Fruit fly (Drosophila melanogaster) whole organism, prepupa: ENCODE results near the gene unc-119.

Source experiments
- Blimp-1 ChIP-seq: fragments of 200-800 bp; sonication (Bioruptor generic); optimal IDR thresholded peaks from 3 replicates; lab custom pipeline; 2017; ENCODE audit warnings: missing biosample characterization, missing genetic modification characterization, mild to moderate bottlenecking, moderate library complexity, missing genetic modification reagents
- CG10631 ChIP-seq: fragments of 200-800 bp; sonication (Bioruptor generic); optimal IDR thresholded peaks from 2 replicates; lab custom pipeline; 2016; ENCODE audit warnings: missing biosample characterization, missing genetic modification characterization
- CG11294 ChIP-seq: fragments of 200-800 bp; sonication (Bioruptor generic); IDR thresholded peaks from 2 replicates; pipeline ENCODE4 v1.3.6; 2022; ENCODE audit warnings: missing biosample characterization, missing genetic modification characterization
- CG11762 ChIP-seq: fragments of 200-800 bp; sonication (Bioruptor generic); optimal IDR thresholded peaks from 3 replicates; lab custom pipeline; 2016; ENCODE audit warnings: missing biosample characterization, missing genetic modification characterization; ENCODE audit not compliant: insufficient read depth
- CG11902 ChIP-seq: fragments of 200-800 bp; sonication (Bioruptor generic); optimal IDR thresholded peaks from 3 replicates; lab custom pipeline; 2016; ENCODE audit warnings: missing biosample characterization, missing genetic modification characterization
- CG15336 ChIP-seq: fragments of 200-800 bp; sonication (Bioruptor generic); IDR thresholded peaks from 2 replicates; pipeline ENCODE4 v1.3.6; 2022; ENCODE audit warnings: missing biosample characterization, missing genetic modification characterization
- CG1621 ChIP-seq: fragments of 200-800 bp; sonication (Bioruptor generic); optimal IDR thresholded peaks from 3 replicates; lab custom pipeline; 2018; ENCODE audit warnings: missing biosample characterization, mild to moderate bottlenecking, missing genetic modification characterization
- CG16779 ChIP-seq: fragments of 200-800 bp; sonication (Bioruptor generic); optimal IDR thresholded peaks from 3 replicates; lab custom pipeline; 2017; ENCODE audit warnings: missing biosample characterization, mild to moderate bottlenecking, missing genetic modification characterization
- CG3032 ChIP-seq: fragments of 200-800 bp; optimal IDR thresholded peaks from 2 replicates; lab custom pipeline; 2019; ENCODE audit warnings: missing biosample characterization, mild to moderate bottlenecking, missing genetic modification characterization, moderate library complexity
- CG31627 ChIP-seq: fragments of 200-800 bp; sonication (Bioruptor generic); optimal IDR thresholded peaks from 3 replicates; lab custom pipeline; 2016; ENCODE audit warnings: missing biosample characterization, missing genetic modification characterization
- CG32006 ChIP-seq: fragments of 200-800 bp; sonication (Bioruptor generic); optimal IDR thresholded peaks from 3 replicates; lab custom pipeline; 2017; ENCODE audit warnings: missing biosample characterization, mild to moderate bottlenecking, missing genetic modification characterization
- CG34406 ChIP-seq: fragments of 200-800 bp; sonication (Bioruptor generic); optimal IDR thresholded peaks from 3 replicates; lab custom pipeline; 2016; ENCODE audit warnings: missing biosample characterization, missing genetic modification characterization
- CG3919 ChIP-seq: fragments of 200-800 bp; sonication (Bioruptor generic); optimal IDR thresholded peaks from 3 replicates; lab custom pipeline; 2016; ENCODE audit warnings: missing biosample characterization, missing genetic modification characterization
- CG4318 ChIP-seq: fragments of 200-800 bp; sonication (Bioruptor generic); optimal IDR thresholded peaks from 3 replicates; lab custom pipeline; 2017; ENCODE audit warnings: missing biosample characterization, mild to moderate bottlenecking, missing genetic modification characterization
- CG6276 ChIP-seq: fragments of 200-800 bp; sonication (Bioruptor generic); optimal IDR thresholded peaks from 2 replicates; lab custom pipeline; 2017; ENCODE audit warnings: missing biosample characterization, mild to moderate bottlenecking, missing genetic modification characterization
- CG6792 ChIP-seq: fragments of 200-800 bp; sonication (Bioruptor generic); optimal IDR thresholded peaks from 3 replicates; lab custom pipeline; 2016; ENCODE audit warnings: missing biosample characterization, missing genetic modification characterization
- CG6808 ChIP-seq: fragments of 200-800 bp; sonication (Bioruptor generic); optimal IDR thresholded peaks from 3 replicates; lab custom pipeline; 2017; ENCODE audit warnings: missing biosample characterization, missing genetic modification characterization, mild to moderate bottlenecking, moderate library complexity, missing genetic modification reagents
- CG8319 ChIP-seq: fragments of 200-800 bp; sonication (Bioruptor generic); optimal IDR thresholded peaks from 3 replicates; lab custom pipeline; 2016; ENCODE audit warnings: missing biosample characterization, missing genetic modification characterization
- CG8632 ChIP-seq: fragments of 200-800 bp; sonication (Bioruptor generic); optimal IDR thresholded peaks from 3 replicates; lab custom pipeline; 2016; ENCODE audit warnings: missing biosample characterization, missing genetic modification characterization
- CG9139 ChIP-seq: fragments of 200-800 bp; sonication (Bioruptor generic); optimal IDR thresholded peaks from 3 replicates; lab custom pipeline; 2017; ENCODE audit warnings: missing biosample characterization, mild to moderate bottlenecking, missing genetic modification characterization
- Eip75B ChIP-seq: fragments of 200-800 bp; sonication (Bioruptor generic); optimal IDR thresholded peaks from 3 replicates; lab custom pipeline; 2016; ENCODE audit warnings: missing biosample characterization, missing genetic modification characterization
- Eip78C ChIP-seq: fragments of 200-800 bp; sonication (Bioruptor generic); peaks from one replicate; lab custom pipeline; 2016; ENCODE audit warnings: missing biosample characterization, missing genetic modification characterization
- Eip93F ChIP-seq: fragments of 200-800 bp; sonication (Bioruptor generic); optimal IDR thresholded peaks from 2 replicates; lab custom pipeline; 2016; ENCODE audit warnings: missing biosample characterization, mild to moderate bottlenecking, missing genetic modification characterization
- Ets96B ChIP-seq: fragments of 200-800 bp; optimal IDR thresholded peaks from 2 replicates; lab custom pipeline; 2019; ENCODE audit warnings: missing biosample characterization, mild to moderate bottlenecking, missing genetic modification characterization, moderate library complexity
- Gug ChIP-seq: fragments of 200-800 bp; sonication (Bioruptor generic); IDR thresholded peaks from 2 replicates; pipeline ENCODE4 v1.3.6; 2022; ENCODE audit warnings: missing biosample characterization, missing genetic modification characterization
- Hr38 ChIP-seq: sonication (Bioruptor generic); optimal IDR thresholded peaks from 2 replicates; lab custom pipeline; 2016; ENCODE audit warnings: missing biosample characterization, missing genetic modification characterization
- Hr39 ChIP-seq: fragments of 200-800 bp; sonication (Bioruptor generic); optimal IDR thresholded peaks from 2 replicates; lab custom pipeline; 2016; ENCODE audit warnings: missing biosample characterization, missing genetic modification characterization
- Hr4 ChIP-seq: fragments of 200-800 bp; sonication (Bioruptor generic); optimal IDR thresholded peaks from 3 replicates; lab custom pipeline; 2016; ENCODE audit warnings: missing biosample characterization, missing genetic modification characterization
- Met ChIP-seq: fragments of 200-800 bp; sonication (Bioruptor generic); optimal IDR thresholded peaks from 3 replicates; lab custom pipeline; 2016; ENCODE audit warnings: missing biosample characterization, missing genetic modification characterization
- Smox ChIP-seq: fragments of 200-800 bp; sonication (Bioruptor generic); optimal IDR thresholded peaks from 3 replicates; lab custom pipeline; 2016; ENCODE audit warnings: missing biosample characterization, missing genetic modification characterization
- Sox102F ChIP-seq: fragments of 200-800 bp; sonication (Bioruptor generic); optimal IDR thresholded peaks from 2 replicates; lab custom pipeline; 2016; ENCODE audit warnings: missing biosample characterization, mild to moderate bottlenecking, missing genetic modification characterization
- Sox15 ChIP-seq: fragments of 200-800 bp; sonication (Bioruptor generic); optimal IDR thresholded peaks from 3 replicates; lab custom pipeline; 2016; ENCODE audit warnings: missing biosample characterization, missing genetic modification characterization
- acj6 ChIP-seq: fragments of 200-800 bp; sonication (Bioruptor generic); optimal IDR thresholded peaks from 3 replicates; lab custom pipeline; 2016; ENCODE audit warnings: missing biosample characterization, missing genetic modification characterization
- cyc ChIP-seq: fragments of 200-800 bp; sonication (Bioruptor generic); optimal IDR thresholded peaks from 3 replicates; lab custom pipeline; 2016; ENCODE audit warnings: missing biosample characterization, missing genetic modification characterization
- dac ChIP-seq: fragments of 200-800 bp; sonication (Bioruptor generic); optimal IDR thresholded peaks from 2 replicates; lab custom pipeline; 2017; ENCODE audit warnings: missing biosample characterization, mild to moderate bottlenecking, missing genetic modification characterization
- esn ChIP-seq: fragments of 200-800 bp; sonication (Bioruptor generic); optimal IDR thresholded peaks from 2 replicates; lab custom pipeline; 2016; ENCODE audit warnings: missing biosample characterization, mild to moderate bottlenecking, missing genetic modification characterization, moderate library complexity
- fd59A ChIP-seq: fragments of 200-800 bp; sonication (Bioruptor generic); optimal IDR thresholded peaks from 2 replicates; lab custom pipeline; 2017; ENCODE audit warnings: missing biosample characterization, mild to moderate bottlenecking, missing genetic modification characterization, missing genetic modification reagents
- fd85E ChIP-seq: fragments of 200-800 bp; sonication (Bioruptor generic); optimal IDR thresholded peaks from 3 replicates; lab custom pipeline; 2016; ENCODE audit warnings: missing biosample characterization, missing genetic modification characterization
- fkh ChIP-seq: fragments of 200-800 bp; sonication (Bioruptor generic); optimal IDR thresholded peaks from 3 replicates; lab custom pipeline; 2017; ENCODE audit warnings: missing biosample characterization, mild to moderate bottlenecking, missing genetic modification characterization, moderate library complexity
- net ChIP-seq: fragments of 200-800 bp; sonication (Bioruptor generic); optimal IDR thresholded peaks from 3 replicates; lab custom pipeline; 2016; ENCODE audit warnings: missing biosample characterization, missing genetic modification characterization
- salr ChIP-seq, 2 experiments: fragments of 200-800 bp; sonication (Bioruptor generic); optimal IDR thresholded peaks; 3 replicates each; lab custom pipeline; 2016 to 2018; ENCODE audit warnings: missing biosample characterization in 2 of 2, missing genetic modification characterization in 2 of 2, mild to moderate bottlenecking in 1 of 2
- ss ChIP-seq, 2 experiments: fragments of 200-800 bp; sonication (Bioruptor generic); optimal IDR thresholded peaks; 2 replicates in 1 of 2; 3 replicates in 1 of 2; lab custom pipeline; 2017 to 2018; ENCODE audit warnings: mild to moderate bottlenecking in 2 of 2, missing biosample characterization in 2 of 2, missing genetic modification characterization in 2 of 2, moderate library complexity in 1 of 2
- svp ChIP-seq: fragments of 200-800 bp; sonication (Bioruptor generic); peaks from one replicate; lab custom pipeline; 2016; ENCODE audit warnings: missing biosample characterization, missing genetic modification characterization
- topi ChIP-seq: fragments of 200-800 bp; sonication (Bioruptor generic); optimal IDR thresholded peaks from 3 replicates; lab custom pipeline; 2016; ENCODE audit warnings: missing biosample characterization, missing genetic modification characterization

unc-119 gene

dm6 chrX:7336121-7336961, 45.2 kb upstream of the unc-119 start (continued):
- TF ChIP-seq fd85E (GFP tag; lab: Kevin White, UChicago) = no peak
- peak; percentile 58 for TF ChIP-seq CG11294
- no peak for TF ChIP-seq cyc (GFP tag; lab: Kevin White, UChicago)
- TF ChIP-seq Eip78C = peak; percentile 88
- peak; percentile 64 for TF ChIP-seq CG10631 (GFP tag; lab: Kevin White, UChicago)
- peak; percentile 20 to 36 for TF ChIP-seq ss (GFP tag; optimal IDR thresholded peaks at IDR 0.05; lab: Kevin White, UChicago)
- peak; percentile 60 for TF ChIP-seq Eip75B (GFP tag; lab: Kevin White, UChicago)
- TF ChIP-seq CG11902 (GFP tag; lab: Kevin White, UChicago) = peak; percentile 13
- peak; percentile 22 for TF ChIP-seq Met (GFP tag; lab: Kevin White, UChicago)
- TF ChIP-seq Ets96B = peak; percentile 72
- no peak for TF ChIP-seq esn (GFP tag; lab: Kevin White, UChicago)
- no peak for TF ChIP-seq Sox15 (GFP tag; lab: Kevin White, UChicago)
- TF ChIP-seq CG8632 (GFP tag; lab: Kevin White, UChicago) = peak; percentile 51
- TF ChIP-seq acj6 = peak; percentile 63
- TF ChIP-seq topi = peak; percentile 28
- peak; percentile 57 for TF ChIP-seq CG1621 (tag; lab: Kevin White, UChicago)
- TF ChIP-seq Gug (GFP tag; lab: Robert Waterston, UW) = peak; percentile 64; the same call in 1 of the 2 replicates
- TF ChIP-seq CG6276 (GFP tag; lab: Kevin White, UChicago) = peak; percentile 82
- no peak for TF ChIP-seq CG9139 (GFP tag; lab: Kevin White, UChicago)
- peak; percentile 72 for TF ChIP-seq CG11762 (GFP tag; lab: Kevin White, UChicago)
- TF ChIP-seq CG4318 (GFP tag; lab: Kevin White, UChicago) = peak; percentile 70
- peak; percentile 84 for TF ChIP-seq CG15336
- peak; percentile 34 for TF ChIP-seq CG16779 (tag; lab: Kevin White, UChicago)
- peak; percentile 41 for TF ChIP-seq CG6792
- peak; percentile 62 for TF ChIP-seq net (GFP tag; lab: Kevin White, UChicago)
- peak; percentile 46 for TF ChIP-seq CG34406 (GFP tag; lab: Kevin White, UChicago)
- TF ChIP-seq dac (GFP tag; lab: Kevin White, UChicago) = peak; percentile 26
- TF ChIP-seq CG6808 (GFP tag; lab: Kevin White, UChicago) = peak; percentile 70
- peak; percentile 71 for TF ChIP-seq CG3032 (tag; lab: Kevin White, UChicago)
- no peak for TF ChIP-seq Eip93F (GFP tag; lab: Kevin White, UChicago)
- TF ChIP-seq CG31627 (GFP tag; lab: Kevin White, UChicago) = peak; percentile 2
- TF ChIP-seq fkh (GFP tag; lab: Kevin White, UChicago) = peak; percentile 25

dm6 chrX:7335524-7335991, 44.5 kb upstream of the unc-119 start:
- TF ChIP-seq cyc (GFP tag; lab: Kevin White, UChicago) (peak; percentile 46), Hr38 (GFP tag; lab: Kevin White, UChicago) (no peak), CG32006 (peak; percentile 44), CG8319 (GFP tag; lab: Kevin White, UChicago) (peak; percentile 29), CG11294 (peak; percentile 40; the same call in 1 of the 2 replicates), Sox102F (peak; percentile 75), Hr39 (GFP tag; lab: Kevin White, UChicago) (peak; percentile 11), fkh (GFP tag; lab: Kevin White, UChicago) (no peak), Eip78C (peak; percentile 93), CG15336 (peak; percentile 78), CG11902 (GFP tag; lab: Kevin White, UChicago) (peak; percentile 24), net (GFP tag; lab: Kevin White, UChicago) (peak; percentile 73), Met (GFP tag; lab: Kevin White, UChicago) (peak; percentile 78), esn (GFP tag; lab: Kevin White, UChicago) (peak; percentile 81), Sox15 (GFP tag; lab: Kevin White, UChicago) (peak; percentile 13), Blimp-1 (GFP tag; lab: Kevin White, UChicago) (peak; percentile 30), CG6276 (GFP tag; lab: Kevin White, UChicago) (peak; percentile 50), CG4318 (GFP tag; lab: Kevin White, UChicago) (peak; percentile 18), fd59A (GFP tag; lab: Kevin White, UChicago) (peak; percentile 52), Smox (GFP tag; lab: Kevin White, UChicago) (peak; percentile 74), Eip93F (GFP tag; lab: Kevin White, UChicago) (peak; percentile 82), CG34406 (GFP tag; lab: Kevin White, UChicago) (peak; percentile 65), Hr4 (GFP tag; lab: Kevin White, UChicago) (peak; percentile 70), topi (peak; percentile 78), dac (GFP tag; lab: Kevin White, UChicago) (peak; percentile 23), svp (GFP tag; lab: Kevin White, UChicago) (peak; percentile 86), CG3919 (peak; percentile 59), CG16779 (tag; lab: Kevin White, UChicago) (peak; percentile 79), acj6 (peak; percentile 69), CG3032 (tag; lab: Kevin White, UChicago) (peak; percentile 77), fd85E (GFP tag; lab: Kevin White, UChicago) (no peak), salr (GFP tag; optimal IDR thresholded peaks at IDR 0.05; lab: Kevin White, UChicago) (no peak)
